In the genomic region with DNA sequence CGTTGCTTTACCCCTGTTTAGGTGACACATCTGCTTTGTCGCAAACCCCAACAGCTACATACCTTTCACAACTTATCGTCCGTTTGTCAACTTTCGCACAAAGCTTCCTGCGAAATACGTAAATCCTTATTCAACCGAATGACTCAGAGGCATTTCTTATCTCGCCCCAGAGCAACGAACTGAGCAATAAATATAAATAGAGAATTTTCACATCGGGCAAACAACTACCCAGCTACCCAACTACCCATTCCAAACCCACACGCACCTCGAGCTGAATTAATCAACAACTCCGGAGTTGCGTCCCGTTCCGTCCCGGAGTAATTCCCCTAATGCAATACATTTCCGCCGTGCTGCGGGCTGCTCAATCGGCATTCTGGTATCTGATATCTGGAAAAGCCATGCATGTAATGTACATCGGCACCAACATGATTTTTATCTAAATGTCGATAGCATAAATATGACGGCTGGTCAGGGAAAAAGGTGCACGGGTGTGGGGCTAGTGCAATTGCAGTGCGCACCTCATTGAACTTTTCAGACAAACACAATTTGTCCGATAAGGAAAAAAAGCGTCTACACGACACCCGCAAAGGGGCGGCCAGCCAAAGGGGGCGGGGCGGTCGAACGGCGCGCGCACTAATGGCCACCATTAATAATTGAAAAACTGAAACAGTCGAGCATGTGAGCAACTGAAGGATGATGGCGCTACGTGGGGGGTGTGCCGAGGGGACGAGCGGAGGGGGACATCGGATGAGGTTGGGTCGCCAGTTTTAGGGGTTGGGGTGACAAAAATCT, we compare ENCODE assay signal across 1 fruit fly cellular context.
TF ChIP-seq lines count a peak whose summit lies in the region.

No protein-coding gene starts in this region.

TF ChIP-seq in whole organism, embryonic, 481 proteins besides CTCF, POLR2A, EP300 and RAD21 (continued from another document):
- TF ChIP-seq CG2199 (GFP tag; IDR thresholded peaks at IDR 0.05; lab: Robert Waterston, UW) (0 out of 3 replicates have a peak, but pooled peaks have one; percentile 49), crol (GFP tag; IDR thresholded peaks at IDR 0.05; lab: Robert Waterston, UW) (peak; percentile 93), CG4360 (GFP tag; IDR thresholded peaks at IDR 0.05; lab: Robert Waterston, UW) (0 out of 2 replicates have a peak, but pooled peaks have one; percentile 19), Deaf1 (tag; optimal IDR thresholded peaks at IDR 0.05; lab: Kevin White, UChicago) (no peak), CG14965 (GFP tag; optimal IDR thresholded peaks at IDR 0.05; lab: Kevin White, UChicago; ENCODE audit: borderline replicate concordance) (no peak), ci (GFP tag; IDR thresholded peaks at IDR 0.05; lab: Robert Waterston, UW) (0 out of 3 replicates have a peak, but pooled peaks have one; percentile 11), grn (GFP tag; optimal IDR thresholded peaks at IDR 0.05; lab: Kevin White, UChicago) (peak; percentile 96), CG10959 (GFP tag; IDR thresholded peaks at IDR 0.05; lab: Robert Waterston, UW) (0 out of 2 replicates have a peak, but pooled peaks have one; percentile 19), kni (GFP tag; optimal IDR thresholded peaks at IDR 0.05; lab: Kevin White, UChicago) (peak; percentile 40)
